Fruit fly (Drosophila melanogaster) whole organism, embryonic: ENCODE measurements around the gene CG32436.

Experiments used
- Ada2b ChIP-seq: fragments of 200-800 bp; sonication (Bioruptor generic); IDR thresholded peaks from 2 replicates; pipeline ENCODE4 v1.3.6; 2022; ENCODE audit warnings: missing biosample characterization, missing genetic modification characterization
- Atf6 ChIP-seq: fragments of 200-800 bp; sonication (Bioruptor generic); IDR thresholded peaks from 2 replicates; pipeline ENCODE4 v1.3.6; 2022; ENCODE audit warnings: missing biosample characterization, missing genetic modification characterization
- CG10267 ChIP-seq: fragments of 200-800 bp; sonication (Bioruptor generic); optimal IDR thresholded peaks from 2 replicates; lab custom pipeline; 2018; ENCODE audit warnings: missing biosample characterization, mild to moderate bottlenecking, missing genetic modification characterization, moderate library complexity
- CG11093 ChIP-seq: fragments of 200-800 bp; sonication (Bioruptor generic); IDR thresholded peaks from 3 replicates; pipeline ENCODE4 v1.3.6; 2022; ENCODE audit warnings: missing biosample characterization, missing genetic modification characterization
- CG12219 ChIP-seq: fragments of 200-800 bp; sonication (Bioruptor generic); optimal IDR thresholded peaks from 3 replicates; lab custom pipeline; 2018; ENCODE audit warnings: missing biosample characterization, mild to moderate bottlenecking, missing genetic modification characterization
- CG12744 ChIP-seq: fragments of 200-800 bp; sonication (Bioruptor generic); optimal IDR thresholded peaks from 2 replicates; lab custom pipeline; 2016; ENCODE audit warnings: missing biosample characterization, missing genetic modification characterization
- CG15601 ChIP-seq: fragments of 200-800 bp; sonication (Bioruptor generic); optimal IDR thresholded peaks from 3 replicates; lab custom pipeline; 2019; ENCODE audit warnings: missing biosample characterization, mild to moderate bottlenecking, missing genetic modification characterization, moderate library complexity
- CG18262 ChIP-seq: fragments of 200-800 bp; optimal IDR thresholded peaks from 3 replicates; lab custom pipeline; 2019; ENCODE audit warnings: missing biosample characterization, mild to moderate bottlenecking, missing genetic modification characterization, moderate library complexity
- CG2120 ChIP-seq: fragments of 200-800 bp; sonication (Bioruptor generic); optimal IDR thresholded peaks from 3 replicates; lab custom pipeline; 2016; ENCODE audit warnings: missing biosample characterization, missing genetic modification characterization
- CG31441 ChIP-seq: fragments of 200-800 bp; sonication (Bioruptor generic); IDR thresholded peaks from 2 replicates; pipeline ENCODE4 v1.3.6; 2022; ENCODE audit warnings: missing biosample characterization, missing genetic modification characterization
- CG4360 ChIP-seq: fragments of 200-800 bp; sonication (Bioruptor generic); IDR thresholded peaks from 2 replicates; pipeline ENCODE4 v1.3.6; 2022; ENCODE audit warnings: missing biosample characterization, missing genetic modification characterization
- CG5953 ChIP-seq: fragments of 200-800 bp; sonication (Bioruptor generic); IDR thresholded peaks from 2 replicates; pipeline ENCODE4 v1.3.6; 2022; ENCODE audit warnings: missing biosample characterization, missing genetic modification characterization
- CG7786 ChIP-seq: fragments of 200-800 bp; sonication (Bioruptor generic); optimal IDR thresholded peaks from 2 replicates; lab custom pipeline; 2016; ENCODE audit warnings: missing biosample characterization, missing genetic modification characterization
- CG8478 ChIP-seq: fragments of >200 bp; optimal IDR thresholded peaks from 2 replicates; lab custom pipeline; 2018
- CG8944 ChIP-seq: fragments of 200-800 bp; sonication (Bioruptor generic); optimal IDR thresholded peaks from 3 replicates; lab custom pipeline; 2016; ENCODE audit warnings: missing biosample characterization, missing genetic modification characterization
- CrebB ChIP-seq: fragments of 200-800 bp; sonication (Bioruptor generic); optimal IDR thresholded peaks from 3 replicates; lab custom pipeline; 2018; ENCODE audit warnings: missing biosample characterization, mild to moderate bottlenecking, missing genetic modification characterization
- Dad ChIP-seq: fragments of 200-800 bp; sonication (Bioruptor generic); optimal IDR thresholded peaks from 3 replicates; lab custom pipeline; 2016; ENCODE audit warnings: missing biosample characterization, missing genetic modification characterization
- Dll ChIP-seq: fragments of 200-800 bp; sonication (Bioruptor generic); IDR thresholded peaks from 4 replicates; pipeline ENCODE4 v1.3.6; 2022; ENCODE audit warnings: missing biosample characterization, missing genetic modification characterization; ENCODE audit not compliant: partially characterized antibody
- Dp ChIP-seq: fragments of 200-800 bp; sonication (Bioruptor generic); optimal IDR thresholded peaks from 2 replicates; lab custom pipeline; 2018; ENCODE audit warnings: missing biosample characterization, mild to moderate bottlenecking, missing genetic modification characterization, moderate library complexity
- E2f1 ChIP-seq: fragments of 200-800 bp; sonication (Bioruptor generic); IDR thresholded peaks from 2 replicates; pipeline ENCODE4 v1.3.6; 2022; ENCODE audit warnings: missing biosample characterization, missing genetic modification characterization
- Eip74EF ChIP-seq, 2 experiments: fragments of 200-800 bp in 1 of 2; fragments of >200 bp in 1 of 2; sonication (Bioruptor generic) in 1 of 2; optimal IDR thresholded peaks; 2 replicates each; lab custom pipeline; 2017 to 2019; ENCODE audit warnings: missing biosample characterization in 2 of 2, missing genetic modification characterization in 2 of 2, mild to moderate bottlenecking in 1 of 2, moderate library complexity in 1 of 2
- Fer2 ChIP-seq: fragments of 200-800 bp; sonication (Bioruptor generic); optimal IDR thresholded peaks from 2 replicates; lab custom pipeline; 2018; ENCODE audit warnings: missing biosample characterization, mild to moderate bottlenecking, missing genetic modification characterization, moderate library complexity
- HmgZ ChIP-seq: fragments of 200-800 bp; sonication (Bioruptor generic); optimal IDR thresholded peaks from 2 replicates; lab custom pipeline; 2018; ENCODE audit warnings: missing biosample characterization, mild to moderate bottlenecking, missing genetic modification characterization
- Hr39 ChIP-seq: fragments of >200 bp; optimal IDR thresholded peaks from 2 replicates; lab custom pipeline; 2017
- Lhr ChIP-seq: fragments of 200-800 bp; sonication (Bioruptor generic); optimal IDR thresholded peaks from 3 replicates; lab custom pipeline; 2017; ENCODE audit warnings: mild to moderate bottlenecking, missing biosample characterization, missing genetic modification reagents, missing genetic modification characterization
- NC2β ChIP-seq: fragments of 200-800 bp; sonication (Bioruptor generic); optimal IDR thresholded peaks from 2 replicates; lab custom pipeline; 2016; ENCODE audit warnings: missing biosample characterization, missing genetic modification characterization
- Ravus ChIP-seq: fragments of 200-800 bp; sonication (Bioruptor generic); IDR thresholded peaks from 2 replicates; pipeline ENCODE4 v1.3.6; 2022; ENCODE audit warnings: missing biosample characterization, missing genetic modification characterization
- Sin3A ChIP-seq: fragments of >200 bp; optimal IDR thresholded peaks from 2 replicates; lab custom pipeline; 2018
- Six4 ChIP-seq: fragments of 200-800 bp; sonication (Bioruptor generic); optimal IDR thresholded peaks from 2 replicates; lab custom pipeline; 2016; ENCODE audit warnings: missing biosample characterization, missing genetic modification characterization
- Ssrp ChIP-seq: fragments of 200-800 bp; sonication (Bioruptor generic); optimal IDR thresholded peaks from 2 replicates; lab custom pipeline; 2018; ENCODE audit warnings: missing biosample characterization, mild to moderate bottlenecking, missing genetic modification characterization, moderate library complexity
- Xrp1 ChIP-seq: fragments of 200-800 bp; sonication (Bioruptor generic); IDR thresholded peaks from 2 replicates; pipeline ENCODE4 v1.3.6; 2022; ENCODE audit warnings: missing biosample characterization, missing genetic modification characterization
- ac ChIP-seq: fragments of 200-800 bp; sonication (Bioruptor generic); optimal IDR thresholded peaks from 3 replicates; lab custom pipeline; 2017; ENCODE audit warnings: missing biosample characterization, mild to moderate bottlenecking, missing genetic modification characterization
- ap ChIP-seq: fragments of 200-800 bp; sonication (Bioruptor generic); IDR thresholded peaks from 2 replicates; pipeline ENCODE4 v1.3.6; 2022; ENCODE audit warnings: missing biosample characterization, missing genetic modification characterization
- cg ChIP-seq: fragments of 200-800 bp; sonication (Bioruptor generic); optimal IDR thresholded peaks from 3 replicates; lab custom pipeline; 2019; ENCODE audit warnings: missing biosample characterization, mild to moderate bottlenecking, missing genetic modification characterization, moderate library complexity
- chm ChIP-seq: fragments of 200-800 bp; sonication (Bioruptor generic); IDR thresholded peaks from 2 replicates; pipeline ENCODE4 v1.3.6; 2022; ENCODE audit warnings: missing biosample characterization, missing genetic modification characterization
- croc ChIP-seq: fragments of 200-800 bp; sonication (Bioruptor generic); conservative IDR thresholded peaks from 3 replicates; pipeline ENCODE4 v1.3.6; 2022; ENCODE audit warnings: missing biosample characterization, missing genetic modification characterization
- dm ChIP-seq: fragments of 200-800 bp; sonication (Bioruptor generic); optimal IDR thresholded peaks from 3 replicates; lab custom pipeline; 2016; ENCODE audit warnings: missing biosample characterization, missing genetic modification characterization
- dpn ChIP-seq, 2 experiments: fragments of 200-800 bp; sonication (Bioruptor generic); optimal IDR thresholded peaks; 3 replicates each; lab custom pipeline; 2016; ENCODE audit warnings: missing biosample characterization in 2 of 2, missing genetic modification characterization in 2 of 2
- esg ChIP-seq: fragments of 200-800 bp; sonication (Bioruptor generic); conservative IDR thresholded peaks from 2 replicates; pipeline ENCODE4 v1.3.6; 2022; ENCODE audit warnings: missing biosample characterization, missing genetic modification characterization
- fu2 ChIP-seq: fragments of 200-800 bp; sonication (Bioruptor generic); optimal IDR thresholded peaks from 2 replicates; lab custom pipeline; 2016; ENCODE audit warnings: missing biosample characterization, missing genetic modification characterization
- gcm2 ChIP-seq: fragments of 200-800 bp; sonication (Bioruptor generic); optimal IDR thresholded peaks from 2 replicates; lab custom pipeline; 2016; ENCODE audit warnings: missing biosample characterization, missing genetic modification characterization
- hkb ChIP-seq, 2 experiments: fragments of 200-800 bp in 1 of 2; fragments of >200 bp in 1 of 2; sonication (Bioruptor generic) in 1 of 2; IDR thresholded peaks in 1 of 2; optimal IDR thresholded peaks in 1 of 2; 2 replicates each; pipeline versions ENCODE4 v1.3.6 to Lab custom; 2017 to 2022; ENCODE audit warnings: missing biosample characterization in 1 of 2, missing genetic modification characterization in 1 of 2
- lbe ChIP-seq: fragments of 200-800 bp; sonication (Bioruptor generic); optimal IDR thresholded peaks from 2 replicates; lab custom pipeline; 2016; ENCODE audit warnings: missing biosample characterization, mild to moderate bottlenecking, missing genetic modification characterization
- lola ChIP-seq, 3 experiments: fragments of >200 bp in 2 of 3; fragments of 200-800 bp in 1 of 3; sonication (Bioruptor generic) in 1 of 3; optimal IDR thresholded peaks; 2 replicates each; lab custom pipeline; 2017 to 2019; ENCODE audit warnings: missing biosample characterization in 3 of 3, missing genetic modification characterization in 3 of 3, mild to moderate bottlenecking in 1 of 3, moderate library complexity in 1 of 3
- mirr ChIP-seq: fragments of 200-800 bp; sonication (Bioruptor generic); optimal IDR thresholded peaks from 3 replicates; lab custom pipeline; 2018; ENCODE audit warnings: missing biosample characterization, mild to moderate bottlenecking, missing genetic modification characterization
- org-1 ChIP-seq: fragments of 200-800 bp; sonication (Bioruptor generic); optimal IDR thresholded peaks from 2 replicates; lab custom pipeline; 2017; ENCODE audit warnings: missing biosample characterization, missing genetic modification characterization
- pb ChIP-seq: fragments of 200-800 bp; sonication (Bioruptor generic); optimal IDR thresholded peaks from 3 replicates; lab custom pipeline; 2016; ENCODE audit warnings: missing biosample characterization, missing genetic modification characterization
- repo ChIP-seq: fragments of 200-800 bp; sonication (Bioruptor generic); optimal IDR thresholded peaks from 2 replicates; lab custom pipeline; 2016; ENCODE audit warnings: missing biosample characterization, missing genetic modification characterization
- slou ChIP-seq: fragments of 200-800 bp; sonication (Bioruptor generic); optimal IDR thresholded peaks from 3 replicates; lab custom pipeline; 2016; ENCODE audit warnings: missing biosample characterization, missing genetic modification characterization
- tll ChIP-seq, 2 experiments: fragments of 200-800 bp in 1 of 2; fragments of >200 bp in 1 of 2; sonication (Bioruptor generic) in 1 of 2; optimal IDR thresholded peaks; 2 replicates each; lab custom pipeline; 2017 to 2019; ENCODE audit warnings: missing biosample characterization in 2 of 2, missing genetic modification characterization in 2 of 2, mild to moderate bottlenecking in 1 of 2, moderate library complexity in 1 of 2
- wor ChIP-seq: fragments of 200-800 bp; sonication (Bioruptor generic); IDR thresholded peaks from 2 replicates; pipeline ENCODE4 v1.3.6; 2022; ENCODE audit warnings: missing biosample characterization, missing genetic modification characterization

The CG32436 gene

DNA sequence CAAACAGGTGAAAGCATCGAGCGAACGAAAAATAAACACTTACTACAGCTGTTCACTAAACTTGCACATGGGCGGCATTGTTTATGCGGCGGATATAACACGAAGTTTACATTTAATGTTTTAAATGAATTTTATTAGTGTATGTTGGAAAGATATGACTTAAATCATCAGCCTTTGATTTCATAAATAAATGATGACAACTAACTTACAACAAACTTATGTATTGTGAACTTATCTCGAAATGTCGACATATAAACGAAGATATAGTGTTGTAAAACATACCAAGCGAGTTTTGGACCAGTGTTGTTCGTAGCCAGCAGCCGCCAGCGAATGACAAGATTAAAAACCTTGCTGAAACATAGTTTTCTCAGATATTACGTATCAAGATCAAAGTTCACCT, 39.4 kb upstream of the CG32436 start, which contains the start of the genes CG11309 and CG7632 (continued):
- peak; percentile 99 for TF ChIP-seq NC2β (GFP tag; lab: Kevin White, UChicago)
- TF ChIP-seq cg: peak; percentile 29
- peak; percentile 99 for TF ChIP-seq Six4
- peak; percentile 97 for TF ChIP-seq ap (GFP tag; lab: Robert Waterston, UW)
- peak; percentile 9 for TF ChIP-seq Sin3A (lab: Kevin White, UChicago)
- TF ChIP-seq Hr39: no peak
- peak; percentile 49; the same call in 1 of the 4 replicates for TF ChIP-seq Dll
- TF ChIP-seq CG8944: peak; percentile 96
- TF ChIP-seq Atf6 (GFP tag; lab: Robert Waterston, UW): peak; percentile 99
- TF ChIP-seq CG4360 (GFP tag; lab: Robert Waterston, UW): peak; percentile 88
- TF ChIP-seq CG7786 (GFP tag; lab: Kevin White, UChicago): peak; percentile 98
- peak; percentile 100 for TF ChIP-seq HmgZ (tag; lab: Kevin White, UChicago)
- peak; percentile 98 for TF ChIP-seq repo (GFP tag; lab: Kevin White, UChicago)
- peak; percentile 30 for TF ChIP-seq hkb (optimal IDR thresholded peaks at IDR 0.05; lab: Kevin White, UChicago)
- peak; percentile 100 for TF ChIP-seq hkb (GFP tag; IDR thresholded peaks at IDR 0.05; lab: Robert Waterston, UW)
- peak; percentile 98 to 99 for TF ChIP-seq dpn (GFP tag; optimal IDR thresholded peaks at IDR 0.05; lab: Kevin White, UChicago)
- peak; percentile 99 for TF ChIP-seq Ssrp (tag; lab: Kevin White, UChicago)
- TF ChIP-seq CG12219 (GFP tag; lab: Kevin White, UChicago): peak; percentile 100
- peak; percentile 100 for TF ChIP-seq CG10267 (tag; lab: Kevin White, UChicago)
- peak; percentile 93 for TF ChIP-seq wor (GFP tag; lab: Robert Waterston, UW)
- peak; percentile 97 for TF ChIP-seq Ada2b (GFP tag; lab: Robert Waterston, UW)
- peak; percentile 100 for TF ChIP-seq CrebB
- TF ChIP-seq chm (GFP tag; lab: Robert Waterston, UW): peak; percentile 100
- peak; percentile 98 for TF ChIP-seq CG5953
- TF ChIP-seq CG11093: peak; percentile 91
- peak; percentile 98 for TF ChIP-seq ac (GFP tag; lab: Kevin White, UChicago)
- TF ChIP-seq tll (GFP tag; optimal IDR thresholded peaks at IDR 0.05; lab: Kevin White, UChicago): peak in 1 of 2 experiments; percentile 86
- peak; percentile 100 for TF ChIP-seq CG31441 (GFP tag; lab: Robert Waterston, UW)
- peak; percentile 99 for TF ChIP-seq lbe (GFP tag; lab: Kevin White, UChicago)
- peak; percentile 98 for TF ChIP-seq dm (GFP tag; lab: Kevin White, UChicago)
- TF ChIP-seq mirr (GFP tag; lab: Kevin White, UChicago): peak; percentile 100
- TF ChIP-seq gcm2 (GFP tag; lab: Kevin White, UChicago): peak; percentile 96
- TF ChIP-seq org-1: peak; percentile 99
- peak; percentile 96 for TF ChIP-seq croc (GFP tag; lab: Robert Waterston, UW)
- peak; percentile 97 for TF ChIP-seq E2f1
- TF ChIP-seq CG12744 (GFP tag; lab: Kevin White, UChicago): peak; percentile 99
- TF ChIP-seq Dp (GFP tag; lab: Kevin White, UChicago): peak; percentile 59
- peak; percentile 96 for TF ChIP-seq slou (GFP tag; lab: Kevin White, UChicago)
- peak; percentile 99 for TF ChIP-seq Fer2 (tag; lab: Kevin White, UChicago)
- peak; percentile 99 for TF ChIP-seq Xrp1 (GFP tag; lab: Robert Waterston, UW)
- peak in 1 of 2 experiments; percentile 100 for TF ChIP-seq Eip74EF (GFP tag; optimal IDR thresholded peaks at IDR 0.05; lab: Kevin White, UChicago)
- peak; percentile 96 for TF ChIP-seq esg (GFP tag; lab: Robert Waterston, UW)
- TF ChIP-seq pb (GFP tag; lab: Kevin White, UChicago): peak; percentile 98
- TF ChIP-seq CG15601 (tag; lab: Kevin White, UChicago): peak; percentile 99
- TF ChIP-seq lola (GFP tag; optimal IDR thresholded peaks at IDR 0.05; lab: Kevin White, UChicago): peak in 1 of 3 experiments; percentile 100
- TF ChIP-seq Lhr (GFP tag; lab: Kevin White, UChicago): peak; percentile 98
- peak; percentile 100 for TF ChIP-seq CG18262 (tag; lab: Kevin White, UChicago)
- TF ChIP-seq CG2120: peak; percentile 99
- TF ChIP-seq Dad: peak; percentile 98
- peak; percentile 97 for TF ChIP-seq fu2 (GFP tag; lab: Kevin White, UChicago)
- TF ChIP-seq Ravus (GFP tag; lab: Robert Waterston, UW): peak; percentile 90
- no peak for TF ChIP-seq CG8478 (lab: Kevin White, UChicago)
